Fruit fly (Drosophila melanogaster) whole organism, larva: ENCODE measurements around the gene gammaSnap2.
A peak's percentile ranks its signal among the peaks of the same experiment; 100 is the strongest.

Experiments used
- noc ChIP-seq: fragments of 200-800 bp; sonication (Bioruptor generic); optimal IDR thresholded peaks from 3 replicates; lab custom pipeline; 2019; ENCODE audit warnings: missing biosample characterization, mild to moderate bottlenecking, missing genetic modification characterization, moderate library complexity

The gammaSnap2 gene

DNA sequence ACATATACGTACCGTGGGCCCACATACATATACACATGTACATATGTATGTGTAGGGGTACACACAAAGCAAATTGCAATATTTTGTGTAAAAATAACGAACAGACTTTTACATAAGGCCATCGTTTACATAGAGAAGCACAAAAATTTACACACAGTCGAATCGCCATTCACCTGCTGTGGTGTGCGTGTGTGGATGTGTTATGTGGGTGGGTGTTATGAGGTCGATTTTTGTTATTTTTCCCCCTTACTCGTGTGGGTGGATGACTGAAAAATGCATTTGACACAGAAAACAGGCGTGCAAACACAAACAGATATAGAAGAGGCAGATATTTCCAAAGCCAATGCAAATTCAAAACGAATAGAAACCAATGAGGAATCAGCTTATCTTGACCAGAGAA, 26.1 kb downstream of the gammaSnap2 start:
- no peak for TF ChIP-seq noc (tag; lab: Kevin White, UChicago)

DNA sequence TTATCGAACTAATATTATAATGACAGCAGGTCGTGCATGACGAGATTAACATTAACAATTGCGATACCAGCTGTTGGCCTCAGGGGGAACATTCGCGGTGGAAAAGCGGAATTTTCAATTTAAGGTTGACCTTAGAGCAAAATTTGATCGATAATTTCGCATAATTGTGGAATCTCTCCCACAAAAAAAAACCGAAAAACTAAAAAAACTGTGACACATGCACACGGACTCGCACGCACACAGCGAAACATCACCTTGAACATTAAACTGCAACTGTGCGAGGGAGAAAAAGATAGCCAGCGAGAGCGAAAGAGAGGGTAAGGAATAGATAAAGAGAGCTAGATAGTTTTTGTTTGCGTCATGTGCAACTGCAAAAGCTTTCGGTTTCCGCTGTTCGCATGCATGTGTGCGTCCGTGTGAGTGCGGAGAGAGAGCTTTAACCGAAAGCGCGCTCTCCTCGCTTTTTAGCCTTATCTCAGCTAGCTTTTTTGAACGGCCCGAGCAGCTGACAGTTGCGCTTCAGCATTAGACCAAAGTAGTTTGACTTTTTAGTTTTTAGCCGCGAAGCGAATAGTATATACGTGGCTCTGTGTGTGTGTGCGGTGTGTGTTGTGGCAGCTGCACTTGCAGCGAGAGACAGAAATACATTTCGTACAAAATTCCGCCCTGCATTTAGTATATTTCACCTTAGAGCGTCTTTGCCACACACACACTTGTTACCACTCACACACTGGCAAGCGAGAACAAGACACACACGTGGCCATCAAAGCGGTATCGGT, 27.8 kb downstream of the gammaSnap2 start:
- TF ChIP-seq noc (tag; lab: Kevin White, UChicago), result peak; percentile 24

DNA sequence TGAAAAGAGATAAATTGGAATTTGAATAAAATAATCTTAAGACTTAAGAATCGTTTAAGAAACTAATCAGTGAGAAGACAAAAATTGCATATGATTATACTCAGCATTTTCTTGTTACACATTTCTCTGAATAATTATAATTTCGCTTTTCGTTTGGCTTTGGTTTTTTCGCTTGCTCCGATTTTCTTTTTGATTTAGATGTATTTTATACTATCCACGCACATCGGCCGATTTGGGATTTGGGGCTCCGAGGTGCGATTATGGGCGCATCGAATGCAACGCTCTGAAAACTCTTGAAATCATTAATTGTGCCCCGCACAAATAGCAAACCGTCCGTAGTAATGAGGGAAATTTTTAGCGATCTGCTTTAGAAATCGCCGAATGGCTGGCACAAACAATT, 29.7 kb downstream of the gammaSnap2 start:
- TF ChIP-seq noc (tag; lab: Kevin White, UChicago), result no peak

DNA sequence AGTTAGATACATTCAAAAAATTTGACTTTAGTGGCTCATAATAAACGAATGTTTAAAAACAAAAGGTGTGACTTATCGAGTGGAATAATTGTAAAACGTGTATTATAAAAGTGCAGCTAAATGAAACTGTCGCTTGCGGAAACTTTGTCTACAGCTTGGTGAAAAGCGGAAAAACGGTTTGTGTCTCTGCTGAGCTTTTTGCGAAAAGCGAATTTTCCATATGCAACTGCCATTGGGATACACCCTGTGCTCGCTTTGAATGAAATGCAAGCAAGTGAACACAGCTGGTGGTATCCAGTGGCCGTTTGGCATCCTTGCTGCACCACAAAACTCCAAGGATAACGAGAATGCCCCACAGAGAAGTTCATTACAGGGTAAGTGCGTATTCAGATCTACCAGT, 30.3 kb downstream of the gammaSnap2 start:
- TF ChIP-seq noc (tag; lab: Kevin White, UChicago), result no peak

DNA sequence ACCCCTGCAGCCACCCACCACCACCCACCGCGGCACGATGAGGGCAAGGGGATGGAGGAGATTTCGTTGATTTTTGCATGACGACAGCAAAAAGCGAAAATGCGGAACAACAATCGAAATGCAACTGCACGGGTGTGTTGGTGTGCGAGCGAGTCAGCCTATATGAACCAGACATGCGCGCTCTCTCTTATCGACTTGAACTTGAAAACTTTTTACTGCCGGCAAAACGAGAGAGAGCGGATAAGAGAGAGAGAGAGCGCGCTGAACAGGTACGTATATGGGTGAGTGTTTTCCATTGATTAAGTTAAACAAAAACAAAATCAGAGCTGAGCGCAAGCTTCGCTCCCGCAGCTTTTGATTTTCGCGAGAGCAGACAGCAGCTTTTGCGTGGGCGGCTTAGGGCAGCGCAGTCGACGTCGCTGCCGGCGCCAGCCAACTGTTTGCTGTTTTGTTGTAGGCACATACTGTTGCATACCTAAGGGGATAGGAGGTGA, 32.0 kb downstream of the gammaSnap2 start:
- TF ChIP-seq noc (tag; lab: Kevin White, UChicago), result no peak

DNA sequence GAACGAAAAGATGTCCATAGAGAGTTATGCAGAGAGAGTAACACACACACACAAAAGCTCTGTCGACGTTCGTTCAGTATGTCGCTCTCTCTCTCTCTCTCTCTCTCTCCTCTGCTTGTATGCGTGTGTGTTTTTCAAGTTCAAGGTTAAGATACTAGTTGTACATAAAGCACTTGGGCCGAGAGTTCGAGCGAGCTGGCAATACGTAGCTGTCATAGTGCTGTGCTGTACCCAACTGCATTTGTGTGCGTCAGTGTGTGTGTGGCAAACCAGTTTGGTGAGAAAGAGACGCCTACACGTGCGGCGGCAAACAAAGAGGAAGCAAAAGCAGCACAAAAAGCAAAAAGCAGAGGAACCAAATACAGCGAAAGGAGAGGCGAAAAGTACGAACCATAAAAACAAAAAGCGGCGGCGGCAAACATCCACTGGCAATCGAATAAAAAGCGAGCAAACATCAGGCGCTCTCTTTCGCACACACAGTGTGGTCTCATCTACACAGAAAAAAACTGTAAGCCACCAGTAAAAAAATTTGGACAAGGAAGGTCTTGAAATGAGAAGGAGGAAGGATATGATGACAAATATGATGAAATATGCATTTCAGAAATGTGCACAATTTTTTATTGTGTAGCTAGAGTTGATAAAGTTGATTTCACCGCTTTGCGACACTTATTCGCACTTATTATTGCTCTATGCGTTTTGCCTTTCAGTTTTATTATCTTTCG, 33.8 kb downstream of the gammaSnap2 start:
- TF ChIP-seq noc (tag; lab: Kevin White, UChicago), result peak; percentile 77

DNA sequence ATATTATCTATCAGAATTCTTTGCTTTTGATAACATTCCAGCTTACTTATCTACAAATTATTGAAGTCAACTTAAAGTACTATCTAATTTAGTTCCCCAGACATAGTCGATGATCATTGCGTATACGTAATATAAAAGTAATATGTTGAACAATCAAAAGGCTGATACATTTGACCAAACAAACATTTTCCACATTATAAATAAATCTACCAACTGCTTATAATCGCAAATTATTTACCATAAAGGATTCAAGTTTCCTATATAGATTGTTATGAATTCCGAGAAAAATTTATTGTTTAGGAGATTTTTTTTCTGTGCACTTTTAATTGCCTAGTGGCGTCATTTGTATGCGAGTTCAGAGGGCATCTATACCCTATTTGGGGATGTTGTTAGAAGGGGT, 34.5 kb downstream of the gammaSnap2 start:
- no peak for TF ChIP-seq noc (tag; lab: Kevin White, UChicago)

DNA sequence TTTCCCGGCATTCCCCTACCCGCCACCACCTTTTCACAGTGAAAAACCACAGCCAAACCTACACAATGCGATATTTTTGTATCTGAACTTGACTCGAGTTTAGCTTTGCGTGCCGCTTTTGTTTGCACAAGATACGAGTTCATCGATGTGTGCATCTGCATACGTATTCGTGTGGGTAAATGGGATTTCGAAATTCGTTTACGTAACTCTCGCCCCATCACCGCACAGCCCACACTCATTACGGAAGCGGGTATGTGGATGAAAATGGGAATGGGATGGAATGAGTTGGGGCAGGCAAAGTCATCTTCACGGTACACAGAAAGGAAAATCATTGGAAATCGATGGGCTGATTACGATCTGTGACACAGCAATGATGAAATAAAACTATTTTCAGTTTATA, 35.0 kb downstream of the gammaSnap2 start:
- no peak for TF ChIP-seq noc (tag; lab: Kevin White, UChicago)

DNA sequence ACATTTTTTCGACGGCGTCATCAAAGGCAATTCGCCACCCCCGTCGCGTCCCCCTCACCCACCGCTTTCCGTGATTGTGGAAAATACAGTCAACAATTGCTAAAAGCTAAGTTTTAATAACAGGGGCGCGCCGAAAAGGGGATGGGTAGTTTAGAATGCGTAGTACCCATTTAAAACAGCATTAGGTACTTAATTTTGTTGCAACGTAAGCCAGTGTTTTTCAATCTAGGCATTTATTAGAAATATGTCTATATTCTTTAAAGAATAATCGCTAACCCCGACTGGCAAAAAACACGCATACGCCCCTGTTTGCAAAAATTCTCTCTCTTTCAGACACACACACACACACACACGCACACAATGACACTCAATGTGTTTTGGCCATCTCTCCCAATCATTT, 36.3 kb downstream of the gammaSnap2 start:
- TF ChIP-seq noc (tag; lab: Kevin White, UChicago), result peak; percentile 93

DNA sequence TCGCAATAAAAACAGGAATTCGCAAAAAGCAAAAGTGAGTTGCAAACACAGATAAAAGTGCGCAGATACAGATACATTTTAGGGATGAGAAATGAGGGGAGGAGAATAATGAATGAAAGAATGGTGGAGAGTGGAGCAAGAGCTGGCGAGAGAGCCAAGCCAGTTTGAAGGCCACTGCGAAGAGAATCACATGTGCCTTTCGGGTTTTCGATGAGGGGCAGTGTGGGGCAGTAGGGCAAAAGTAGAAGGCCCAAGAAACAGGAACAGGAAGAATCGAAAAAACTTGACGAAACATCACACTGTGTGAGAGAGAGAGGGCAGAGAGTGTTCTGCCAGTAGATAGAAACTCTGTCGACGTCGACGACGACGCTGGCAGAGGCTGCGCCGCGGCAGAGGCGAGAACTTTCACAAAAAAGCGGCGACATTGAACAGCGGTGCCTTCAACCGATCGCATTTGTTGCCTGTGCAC, 37.0 kb downstream of the gammaSnap2 start:
- no peak for TF ChIP-seq noc (tag; lab: Kevin White, UChicago)

DNA sequence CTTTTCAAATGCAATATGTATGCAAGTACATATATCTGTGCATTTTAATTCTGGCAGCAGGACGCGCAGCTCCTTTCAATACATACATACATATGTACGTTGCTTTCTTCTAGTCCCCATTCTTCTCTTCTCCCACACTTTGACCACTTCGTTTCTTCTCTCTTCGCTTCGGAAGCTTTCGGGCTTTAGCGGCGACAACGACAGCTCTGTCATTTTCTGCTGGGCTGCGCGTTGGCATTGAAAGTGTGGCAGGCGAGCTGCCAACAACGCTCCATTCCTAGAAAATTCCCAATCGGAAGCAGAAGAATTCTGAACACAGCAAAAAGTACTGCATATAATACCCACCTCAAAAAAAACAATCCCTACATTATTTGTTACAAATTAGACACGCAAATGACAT, 38.1 kb downstream of the gammaSnap2 start:
- no peak for TF ChIP-seq noc (tag; lab: Kevin White, UChicago)

DNA sequence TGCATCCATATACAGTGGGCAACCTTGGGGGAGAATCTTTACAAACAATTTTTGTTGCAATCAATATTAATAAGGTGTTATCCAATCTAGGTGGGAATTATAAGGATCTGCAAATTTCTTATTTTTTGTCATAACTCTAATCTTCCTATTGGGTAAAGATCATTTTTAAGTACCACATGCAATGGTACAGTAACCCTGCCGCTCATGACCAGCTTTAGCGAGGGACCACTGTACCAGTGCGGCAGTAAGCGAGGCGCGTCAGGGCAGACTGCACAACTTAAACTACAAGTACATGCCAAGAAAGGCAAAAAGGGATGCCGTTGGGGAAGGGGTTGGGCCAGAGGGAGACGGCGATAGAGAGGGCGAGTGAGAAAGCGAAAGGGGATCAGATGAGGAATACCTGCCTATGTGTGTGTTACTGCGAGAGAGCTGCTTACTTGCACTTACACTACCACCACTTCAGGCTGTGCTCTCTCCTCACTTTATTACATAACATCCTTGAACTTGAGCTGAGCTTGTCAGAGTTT, 38.6 kb downstream of the gammaSnap2 start:
- no peak for TF ChIP-seq noc (tag; lab: Kevin White, UChicago)

DNA sequence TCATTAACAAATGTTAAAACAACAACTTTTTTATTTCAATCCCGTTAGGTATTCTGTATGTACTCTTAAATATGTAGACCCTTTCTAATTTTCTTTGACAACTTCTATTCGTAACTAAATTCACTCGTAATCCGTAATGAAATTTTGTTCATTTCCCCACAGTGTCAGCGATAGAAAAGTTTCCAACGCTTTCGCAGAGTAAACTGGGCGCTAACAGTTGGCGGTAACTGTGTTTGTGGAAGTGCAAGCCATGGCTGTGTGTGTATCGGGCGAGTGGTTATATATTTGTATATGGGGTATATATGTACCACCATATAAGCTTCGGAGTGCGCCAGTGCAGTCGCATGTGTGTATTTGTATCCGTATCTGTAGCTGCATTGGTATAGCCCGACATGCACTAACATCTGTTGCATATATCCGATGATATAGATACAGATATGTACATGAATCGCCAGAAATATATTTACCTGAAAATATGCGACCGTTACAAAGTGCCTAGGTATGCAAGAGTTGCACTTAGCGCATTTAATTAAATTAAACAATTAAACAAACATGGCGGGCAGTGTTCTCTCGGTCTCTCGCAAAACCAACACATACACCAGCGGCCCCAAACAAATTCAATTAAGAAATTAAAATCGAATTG, 39.6 kb downstream of the gammaSnap2 start:
- TF ChIP-seq noc (tag; lab: Kevin White, UChicago), result no peak

DNA sequence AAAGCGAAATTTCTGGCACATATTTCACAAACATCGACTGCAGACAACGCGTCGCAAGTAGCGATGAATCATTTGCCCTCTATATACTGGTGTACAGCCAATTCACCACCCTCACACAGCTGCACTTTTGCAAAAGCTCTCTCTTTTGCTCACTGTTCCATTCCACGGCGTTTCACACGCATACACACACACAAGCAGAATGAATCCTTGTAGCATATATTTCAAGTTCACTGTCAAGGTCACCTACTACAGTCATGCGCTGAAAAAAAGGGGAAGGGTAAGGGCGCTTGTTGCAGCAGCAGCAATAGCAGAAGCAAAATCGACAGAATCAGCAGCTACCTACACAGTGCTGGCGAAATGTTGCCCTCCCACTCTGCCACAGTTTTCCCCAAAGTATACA, 40.5 kb downstream of the gammaSnap2 start:
- TF ChIP-seq noc (tag; lab: Kevin White, UChicago), result no peak

DNA sequence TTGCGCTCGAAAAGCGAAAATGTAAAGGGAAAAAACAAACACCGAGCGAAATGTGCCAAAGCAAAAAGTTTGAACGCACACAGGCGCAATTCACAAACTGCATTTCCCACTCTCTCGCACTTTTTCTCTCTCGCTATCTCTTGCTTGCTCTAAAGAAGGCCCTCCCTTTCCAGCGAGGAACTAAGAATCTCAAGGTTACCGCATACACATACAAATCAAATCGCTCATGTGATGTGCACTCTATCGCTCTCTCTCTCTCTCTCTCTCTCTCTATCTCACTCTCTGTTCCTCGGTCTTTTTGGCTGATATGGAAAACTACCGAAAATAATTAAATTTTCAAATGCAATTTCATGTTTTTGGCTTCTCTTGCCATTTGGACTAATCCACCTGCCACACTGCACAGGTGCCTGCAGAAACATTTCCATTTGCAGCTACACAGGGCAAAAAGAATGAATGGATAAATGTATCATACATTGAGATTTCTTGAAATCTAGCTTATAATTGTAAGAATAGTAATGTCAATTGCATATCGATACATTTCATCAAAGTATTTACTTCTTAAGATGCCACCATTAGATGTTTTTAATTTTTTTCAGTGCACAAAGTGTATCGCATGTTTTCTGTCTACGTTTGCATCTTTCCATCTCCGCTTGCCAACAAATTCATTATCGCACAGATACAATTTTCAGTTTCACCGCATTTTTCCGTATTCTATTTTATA, 41.8 kb downstream of the gammaSnap2 start:
- no peak for TF ChIP-seq noc (tag; lab: Kevin White, UChicago)
